Fruit fly (Drosophila melanogaster): Measurements from ENCODE around the gene ss.

ss gene

dm6 chr3R:16355393-16355943, 48.0 kb downstream of the ss start:
- TF ChIP-seq svp (GFP tag) (peak; percentile 13), fkh (GFP tag; optimal IDR thresholded peaks at IDR 0.05) (peak; percentile 16), Gug (GFP tag; IDR thresholded peaks at IDR 0.05) (no peak)

- no peak for TF ChIP-seq CG11294 (GFP tag; IDR thresholded peaks at IDR 0.05)
- no peak for TF ChIP-seq acj6 (GFP tag; optimal IDR thresholded peaks at IDR 0.05)
- TF ChIP-seq svp (GFP tag), result peak; percentile 59
These were observed 49.8 kb downstream of the ss start for dm6 chr3R:16353671-16354070.

dm6 chr3R:16353195-16353594, 50.3 kb downstream of the ss start:
- TF ChIP-seq Blimp-1 (GFP tag; optimal IDR thresholded peaks at IDR 0.05) (no peak), CG1621 (tag; optimal IDR thresholded peaks at IDR 0.05) (peak; percentile 0)

- TF ChIP-seq pdm3 (GFP tag; optimal IDR thresholded peaks at IDR 0.05), result no peak
- peak; percentile 100 for TF ChIP-seq svp (GFP tag)
These were observed 51.5 kb downstream of the ss start for dm6 chr3R:16352039-16352438.

- TF ChIP-seq svp (GFP tag) (peak; percentile 61), Eip75B (GFP tag; optimal IDR thresholded peaks at IDR 0.05) (peak; percentile 24), net (GFP tag; optimal IDR thresholded peaks at IDR 0.05) (no peak), spab (GFP tag; optimal IDR thresholded peaks at IDR 0.05) (no peak), Sox15 (GFP tag; optimal IDR thresholded peaks at IDR 0.05) (no peak)
These were observed 52.4 kb downstream of the ss start for dm6 chr3R:16351044-16351443.

- TF ChIP-seq spab (GFP tag; optimal IDR thresholded peaks at IDR 0.05) (no peak), CG10631 (GFP tag; optimal IDR thresholded peaks at IDR 0.05) (no peak), CG11902 (GFP tag; optimal IDR thresholded peaks at IDR 0.05) (no peak), Sox102F (GFP tag; optimal IDR thresholded peaks at IDR 0.05) (no peak), svp (GFP tag) (no peak), CG6808 (GFP tag; optimal IDR thresholded peaks at IDR 0.05) (no peak), CG6163 (GFP tag; IDR thresholded peaks at IDR 0.05) (no peak), CG9139 (GFP tag; optimal IDR thresholded peaks at IDR 0.05) (no peak), Hr38 (GFP tag; optimal IDR thresholded peaks at IDR 0.05) (no peak), esn (GFP tag; optimal IDR thresholded peaks at IDR 0.05) (no peak), dsx (GFP tag; optimal IDR thresholded peaks at IDR 0.05; ENCODE audit: poor library complexity, severe bottlenecking) (no peak), ss (GFP tag; optimal IDR thresholded peaks at IDR 0.05) (no peak), CG3032 (tag; optimal IDR thresholded peaks at IDR 0.05) (no peak), dac (GFP tag; optimal IDR thresholded peaks at IDR 0.05) (no peak), Blimp-1 (GFP tag; optimal IDR thresholded peaks at IDR 0.05) (no peak), CG32006 (GFP tag; optimal IDR thresholded peaks at IDR 0.05) (no peak), Eip93F (GFP tag; optimal IDR thresholded peaks at IDR 0.05) (no peak), OdsH (GFP tag; optimal IDR thresholded peaks at IDR 0.05) (no peak), CG16779 (tag; optimal IDR thresholded peaks at IDR 0.05) (no peak)
These were observed 53.1 kb downstream of the ss start for dm6 chr3R:16350400-16350799.

- no peak for TF ChIP-seq CG34406 (GFP tag; optimal IDR thresholded peaks at IDR 0.05)
- no peak for TF ChIP-seq Hr4 (GFP tag; optimal IDR thresholded peaks at IDR 0.05)
- no peak for TF ChIP-seq Sox15 (GFP tag; optimal IDR thresholded peaks at IDR 0.05)
- TF ChIP-seq CG8632 (GFP tag; optimal IDR thresholded peaks at IDR 0.05), result no peak
- no peak for TF ChIP-seq OdsH (GFP tag; optimal IDR thresholded peaks at IDR 0.05)
- peak; percentile 97 for TF ChIP-seq CG1621 (tag; optimal IDR thresholded peaks at IDR 0.05)
- TF ChIP-seq fkh (GFP tag; optimal IDR thresholded peaks at IDR 0.05), result peak; percentile 63
- peak; percentile 28 for TF ChIP-seq Eip78C (GFP tag)
- TF ChIP-seq spab (GFP tag; optimal IDR thresholded peaks at IDR 0.05), result no peak
- no peak for TF ChIP-seq CG4318 (GFP tag; optimal IDR thresholded peaks at IDR 0.05)
- TF ChIP-seq CG8119 (GFP tag; IDR thresholded peaks at IDR 0.05), result no peak
- TF ChIP-seq dac (GFP tag; optimal IDR thresholded peaks at IDR 0.05), result no peak
- TF ChIP-seq topi (GFP tag; optimal IDR thresholded peaks at IDR 0.05), result peak; percentile 2
- TF ChIP-seq CG3919 (GFP tag; optimal IDR thresholded peaks at IDR 0.05), result no peak
These were observed 54.3 kb downstream of the ss start, which contains the start of the genes CG14879 and Manf for dm6 chr3R:16349111-16349655. CG14879 (minus strand) TSS chr3R:16349226. Manf (plus strand) TSS chr3R:16349404.

All from whole organism, prepupa.